Worm (Caenorhabditis elegans) whole organism, early embryonic: ENCODE measurements around the gene sra-1.

Source experiments
- B0310.2 ChIP-seq: sonication (generic microtip); optimal IDR thresholded peaks from 2 replicates; lab custom pipeline; 2016; ENCODE audit warnings: mild to moderate bottlenecking, missing genetic modification characterization, missing compliant biosample characterization
- F13C5.2 ChIP-seq: sonication (generic microtip); optimal IDR thresholded peaks from 2 replicates; lab custom pipeline; 2017; ENCODE audit warnings: mild to moderate bottlenecking, missing genetic modification characterization, inconsistent platforms, missing compliant biosample characterization
- aly-1 ChIP-seq: sonication (generic microtip); optimal IDR thresholded peaks from 2 replicates; lab custom pipeline; 2016; ENCODE audit warnings: missing genetic modification characterization, missing compliant biosample characterization
- ama-1 ChIP-seq: fragments of 150-350 bp; optimal IDR thresholded peaks from 2 replicates; lab custom pipeline; 2014
- ceh-13 ChIP-seq: fragments of 200-800 bp; sonication (Bioruptor generic); optimal IDR thresholded peaks from 2 replicates; lab custom pipeline; 2018; ENCODE audit warnings: mild to moderate bottlenecking, missing genetic modification characterization, missing compliant biosample characterization
- ceh-36 ChIP-seq: sonication (generic microtip); optimal IDR thresholded peaks from 2 replicates; lab custom pipeline; 2016; ENCODE audit warnings: missing genetic modification characterization, inconsistent platforms, missing compliant biosample characterization
- ets-7 ChIP-seq: sonication (generic microtip); optimal IDR thresholded peaks from 2 replicates; lab custom pipeline; 2016; ENCODE audit warnings: missing genotype, missing genetic modification characterization, missing compliant biosample characterization
- flt-1 ChIP-seq: fragments of 200-800 bp; sonication (Bioruptor generic); IDR thresholded peaks from 2 replicates; pipeline ENCODE4 v1.3.6; 2022; ENCODE audit warnings: missing genetic modification characterization, missing compliant biosample characterization
- hmbx-1 ChIP-seq: sonication (generic microtip); optimal IDR thresholded peaks from 2 replicates; lab custom pipeline; 2016; ENCODE audit warnings: mild to moderate bottlenecking, missing genetic modification characterization, missing compliant biosample characterization
- hmg-4 ChIP-seq: fragments of 200-800 bp; sonication (Bioruptor generic); optimal IDR thresholded peaks from 2 replicates; lab custom pipeline; 2018; ENCODE audit warnings: mild to moderate bottlenecking, missing genetic modification characterization, missing compliant biosample characterization
- hnd-1 ChIP-seq: sonication (generic microtip); optimal IDR thresholded peaks from 2 replicates; lab custom pipeline; 2016; ENCODE audit warnings: missing genetic modification characterization, missing compliant biosample characterization
- pes-1 ChIP-seq: fragments of 200-800 bp; sonication (Bioruptor generic); IDR thresholded peaks from 2 replicates; pipeline ENCODE4 v1.3.6; 2022; ENCODE audit warnings: missing genetic modification reagents, missing genetic modification characterization, missing compliant biosample characterization
- scrt-1 ChIP-seq: fragments of 200-800 bp; sonication (Bioruptor generic); IDR thresholded peaks from 2 replicates; pipeline ENCODE4 v1.3.6; 2022; ENCODE audit warnings: missing genetic modification characterization, missing compliant biosample characterization
- sea-1 ChIP-seq: fragments of 200-800 bp; sonication (Bioruptor generic); conservative IDR thresholded peaks from 2 replicates; pipeline ENCODE4 v1.3.6; 2022; ENCODE audit warnings: missing genetic modification characterization, missing compliant biosample characterization
- tbx-11 ChIP-seq: fragments of 200-800 bp; sonication (Bioruptor generic); IDR thresholded peaks from 2 replicates; pipeline ENCODE4 v1.3.6; 2022; ENCODE audit warnings: missing genetic modification characterization, missing compliant biosample characterization
- tbx-37 ChIP-seq: fragments of 200-800 bp; sonication (Bioruptor generic); conservative IDR thresholded peaks from 2 replicates; pipeline ENCODE4 v1.3.6; 2022; ENCODE audit warnings: missing genetic modification reagents, missing genetic modification characterization, missing compliant biosample characterization
- tra-4 ChIP-seq: sonication (generic microtip); optimal IDR thresholded peaks from 2 replicates; lab custom pipeline; 2017; ENCODE audit warnings: missing genetic modification characterization, missing compliant biosample characterization

The sra-1 gene

ce11 chrII:9516836-9517235 lies 4.6 kb downstream of the sra-1 start, which contains the start of gene gcy-1:
TSS of gene gcy-1 (minus strand) at chrII:9516936.
- TF ChIP-seq B0310.2 (no peak), flt-1 (GFP tag; lab: Robert Waterston, UW) (no peak), ceh-36 (no peak), tra-4 (no peak), sea-1 (GFP tag; lab: Robert Waterston, UW) (no peak), hnd-1 (tag; lab: Kevin White, UChicago) (no peak), scrt-1 (no peak), aly-1 (tag; lab: Kevin White, UChicago) (no peak), ama-1 (lab: Kevin White, UChicago) (no peak), tbx-37 (GFP tag; lab: Robert Waterston, UW) (no peak), pes-1 (GFP tag; lab: Robert Waterston, UW) (no peak), hmbx-1 (tag; lab: Kevin White, UChicago) (no peak), tbx-11 (GFP tag; lab: Robert Waterston, UW) (no peak)

DNA sequence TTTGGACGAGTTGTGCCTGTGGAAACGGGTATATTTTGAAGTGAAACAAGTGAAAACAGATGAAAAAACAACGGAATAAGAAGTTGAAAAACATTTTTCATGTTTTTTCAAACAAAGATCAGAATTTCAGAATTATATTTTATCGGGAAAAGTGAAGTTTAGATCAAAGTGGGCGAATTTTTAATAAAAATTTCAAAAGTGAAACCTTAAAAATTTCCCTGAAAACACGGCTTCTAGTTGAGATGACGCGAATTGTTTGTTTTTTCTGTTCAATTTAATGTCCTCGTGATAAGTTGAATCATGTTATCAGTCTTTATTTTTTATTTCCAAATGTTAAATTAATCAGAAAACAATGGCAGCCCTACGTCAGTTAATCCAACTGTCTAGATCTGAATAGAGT lies 14.3 kb downstream of the sra-1 start, which contains the start of gene gcy-3:
TSS of gene gcy-3 (minus strand) at position 101 of the 400 bp plus-strand sequence.
- TF ChIP-seq hmg-4 (GFP tag; lab: Kevin White, UChicago) (no peak), hmbx-1 (tag; lab: Kevin White, UChicago) (no peak), sea-1 (GFP tag; lab: Robert Waterston, UW) (no peak), F13C5.2 (no peak), tbx-11 (GFP tag; lab: Robert Waterston, UW) (no peak), ama-1 (lab: Kevin White, UChicago) (no peak), tbx-37 (GFP tag; lab: Robert Waterston, UW) (no peak), hnd-1 (tag; lab: Kevin White, UChicago) (no peak), tra-4 (no peak), B0310.2 (no peak), aly-1 (tag; lab: Kevin White, UChicago) (no peak)

- TF ChIP-seq ets-7 (tag; lab: Kevin White, UChicago) (no peak), scrt-1 (no peak), tbx-37 (GFP tag; lab: Robert Waterston, UW) (no peak), ceh-36 (no peak), flt-1 (GFP tag; lab: Robert Waterston, UW) (no peak), ama-1 (lab: Kevin White, UChicago) (no peak), tbx-11 (GFP tag; lab: Robert Waterston, UW) (no peak), tra-4 (no peak), ceh-13 (no peak), F13C5.2 (no peak), B0310.2 (no peak), sea-1 (GFP tag; lab: Robert Waterston, UW) (no peak), aly-1 (tag; lab: Kevin White, UChicago) (no peak), pes-1 (GFP tag; lab: Robert Waterston, UW) (no peak), hnd-1 (tag; lab: Kevin White, UChicago) (no peak), hmbx-1 (tag; lab: Kevin White, UChicago) (no peak), hmg-4 (GFP tag; lab: Kevin White, UChicago) (no peak)
Measured at ce11 chrII:9501955-9502354, 19.5 kb downstream of the sra-1 start.

DNA sequence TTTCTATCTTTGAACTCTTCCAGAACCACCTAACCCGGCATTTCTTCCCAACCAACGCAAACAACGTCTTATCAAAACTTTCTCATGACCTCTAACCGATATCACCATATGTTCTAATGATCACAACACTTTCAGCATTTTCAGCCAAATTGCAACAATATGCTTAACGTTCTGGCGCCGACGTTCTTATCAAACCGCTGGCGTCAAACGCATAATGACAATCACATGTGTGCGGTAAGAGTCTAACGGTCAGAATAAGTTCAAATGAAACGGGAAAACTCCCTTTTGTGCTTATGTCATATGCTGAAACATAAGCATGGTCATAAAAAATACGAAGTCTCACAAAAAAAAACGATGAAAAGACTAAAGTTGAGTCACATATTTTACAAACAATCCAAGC lies 20.5 kb downstream of the sra-1 start:
- TF ChIP-seq tbx-11 (GFP tag; lab: Robert Waterston, UW) = no peak
- TF ChIP-seq ceh-36 = no peak
- TF ChIP-seq flt-1 (GFP tag; lab: Robert Waterston, UW) = no peak
- TF ChIP-seq aly-1 (tag; lab: Kevin White, UChicago) = no peak

ce11 chrII:9498589-9498988 lies 22.9 kb downstream of the sra-1 start:
- TF ChIP-seq hmg-4 (GFP tag; lab: Kevin White, UChicago) (no peak), sea-1 (GFP tag; lab: Robert Waterston, UW) (no peak), F13C5.2 (no peak), hmbx-1 (tag; lab: Kevin White, UChicago) (no peak), tra-4 (no peak), flt-1 (GFP tag; lab: Robert Waterston, UW) (no peak), tbx-11 (GFP tag; lab: Robert Waterston, UW) (no peak)

- TF ChIP-seq tbx-11 (GFP tag; lab: Robert Waterston, UW) = no peak
- TF ChIP-seq flt-1 (GFP tag; lab: Robert Waterston, UW) = no peak
- no peak for TF ChIP-seq hmg-4 (GFP tag; lab: Kevin White, UChicago)
- TF ChIP-seq aly-1 (tag; lab: Kevin White, UChicago) = no peak
- no peak for TF ChIP-seq sea-1 (GFP tag; lab: Robert Waterston, UW)
- TF ChIP-seq hnd-1 (tag; lab: Kevin White, UChicago) = no peak
- TF ChIP-seq F13C5.2 = no peak
- no peak for TF ChIP-seq scrt-1
- no peak for TF ChIP-seq tra-4
Measured at ce11 chrII:9497309-9497708, 24.2 kb downstream of the sra-1 start.

- TF ChIP-seq tra-4 = no peak
- no peak for TF ChIP-seq F13C5.2
Measured at ce11 chrII:9493242-9494058, 28.0 kb downstream of the sra-1 start.

- no peak for TF ChIP-seq tbx-11 (GFP tag; lab: Robert Waterston, UW)
- TF ChIP-seq hmg-4 (GFP tag; lab: Kevin White, UChicago) = peak; percentile 64
Measured at ce11 chrII:9491045-9491444, 30.4 kb downstream of the sra-1 start.
